Worm (Caenorhabditis elegans): ENCODE data around the gene T14G12.11.

DNA sequence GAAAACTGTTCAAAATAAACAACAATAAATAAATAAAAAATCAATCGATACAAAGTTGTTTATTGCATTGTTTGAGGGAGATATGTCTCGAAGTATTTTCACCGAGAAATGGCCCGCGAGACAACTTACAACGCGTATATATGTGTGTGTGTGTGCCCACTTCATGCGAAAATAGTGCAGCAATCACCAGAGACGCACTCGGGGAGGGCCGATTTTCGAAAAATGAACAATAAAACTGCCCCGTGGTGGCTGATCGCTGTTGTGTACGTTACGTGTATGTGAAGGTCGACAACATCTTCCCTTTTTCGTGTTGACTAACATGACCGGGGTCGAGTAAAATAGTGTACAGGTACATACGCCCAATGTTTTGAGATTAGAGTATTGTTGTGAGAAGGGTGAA is 26.1 kb upstream of the T14G12.11 start:
- TF ChIP-seq unc-3 (GFP tag; conservative IDR thresholded peaks at IDR 0.05) (no peak), unc-3 (tag; optimal IDR thresholded peaks at IDR 0.05) (no peak), pha-2 (tag; optimal IDR thresholded peaks at IDR 0.05) (no peak), ets-4 (tag; optimal IDR thresholded peaks at IDR 0.05) (no peak), lim-6 (tag; optimal IDR thresholded peaks at IDR 0.05) (no peak), eyg-1 (tag; optimal IDR thresholded peaks at IDR 0.05) (no peak), sdc-2 (tag; optimal IDR thresholded peaks at IDR 0.05) (no peak), gmeb-2 (tag; optimal IDR thresholded peaks at IDR 0.05) (no peak), ceh-9 (tag; optimal IDR thresholded peaks at IDR 0.05) (no peak), pha-4 (tag; optimal IDR thresholded peaks at IDR 0.05) (no peak), hlh-13 (GFP tag; optimal IDR thresholded peaks at IDR 0.05) (no peak), fax-1 (tag; optimal IDR thresholded peaks at IDR 0.05) (no peak), ceh-22 (tag; optimal IDR thresholded peaks at IDR 0.05) (no peak)

All from whole organism, late embryonic.